Worm (Caenorhabditis elegans): ENCODE data around the gene Y59E9AL.4.
"Not testable (repeated sequence)": the region's sequence is repeated elsewhere in the genome, so short reads cannot be mapped to it uniquely, and the experiment has no call there.

Y59E9AL.4 gene

ce11 chrIV:5215092-5215491 lies at the start of gene Y59E9AL.4:
TSS of gene Y59E9AL.4 (minus strand) at chrIV:5215192.
- TF ChIP-seq rec-8 (tag; optimal IDR thresholded peaks at IDR 0.05): no peak
- TF ChIP-seq K12H6.12 (tag; optimal IDR thresholded peaks at IDR 0.05): no peak
- TF ChIP-seq lsy-27 (tag; optimal IDR thresholded peaks at IDR 0.05; ENCODE audit: borderline replicate concordance, insufficient read depth): no peak
- TF ChIP-seq pha-4 (tag; optimal IDR thresholded peaks at IDR 0.05): no peak
- TF ChIP-seq egl-18 (GFP tag; IDR thresholded peaks at IDR 0.05): no peak
- no peak for TF ChIP-seq mes-4 (tag; optimal IDR thresholded peaks at IDR 0.05)
- TF ChIP-seq rcor-1 (GFP tag; IDR thresholded peaks at IDR 0.05): no peak
- TF ChIP-seq dpl-1 (GFP tag; optimal IDR thresholded peaks at IDR 0.05): no peak
- no peak for TF ChIP-seq madf-8 (GFP tag; conservative IDR thresholded peaks at IDR 0.05)
- TF ChIP-seq K11D2.4 (GFP tag; IDR thresholded peaks at IDR 0.05): no peak
- TF ChIP-seq ztf-22 (GFP tag; optimal IDR thresholded peaks at IDR 0.05): no peak

- peak; percentile 58; the same call in 1 of the 2 replicates for TF ChIP-seq C17E4.6 (GFP tag; IDR thresholded peaks at IDR 0.05)
- peak; percentile 60 for TF ChIP-seq snpc-4 (GFP tag; optimal IDR thresholded peaks at IDR 0.05)
- peak; percentile 48 to 95 (median 90) for TF ChIP-seq snpc-4 (tag; optimal IDR thresholded peaks at IDR 0.05)
- TF ChIP-seq hmg-20 (GFP tag; IDR thresholded peaks at IDR 0.05): 0 out of 2 replicates have a peak, but pooled peaks have one; percentile 42
- peak; percentile 58 for TF ChIP-seq F33H1.4 (GFP tag; IDR thresholded peaks at IDR 0.05)
- peak; percentile 74 for TF ChIP-seq nfyb-1 (GFP tag; IDR thresholded peaks at IDR 0.05)
- peak; percentile 39 for TF ChIP-seq ceh-100 (GFP tag; IDR thresholded peaks at IDR 0.05)
- TF ChIP-seq madf-6 (GFP tag; IDR thresholded peaks at IDR 0.05): peak; percentile 81
- TF ChIP-seq hmg-1.2 (GFP tag; IDR thresholded peaks at IDR 0.05): peak; percentile 80
- TF ChIP-seq snpc-1.1 (tag; optimal IDR thresholded peaks at IDR 0.05; ENCODE audit: insufficient read depth): peak; percentile 46
- TF ChIP-seq Y53G8AR.9 (GFP tag; conservative IDR thresholded peaks at IDR 0.05): 0 out of 2 replicates have a peak, but pooled peaks have one; percentile 57
- TF ChIP-seq madf-3 (GFP tag; IDR thresholded peaks at IDR 0.05): 0 out of 2 replicates have a peak, but pooled peaks have one; percentile 55
- TF ChIP-seq dox-1 (GFP tag; IDR thresholded peaks at IDR 0.05): 0 out of 2 replicates have a peak, but pooled peaks have one; percentile 43
- TF ChIP-seq tbp1 (GFP tag; optimal IDR thresholded peaks at IDR 0.05): peak; percentile 45
- TF ChIP-seq attf-6 (GFP tag; IDR thresholded peaks at IDR 0.05): peak; percentile 97
- peak; percentile 68; the same call in 1 of the 2 replicates for TF ChIP-seq hsf-1 (GFP tag; IDR thresholded peaks at IDR 0.05)
- TF ChIP-seq D2030.7 (GFP tag; IDR thresholded peaks at IDR 0.05): peak; percentile 92
- TF ChIP-seq Y56A3A.18 (GFP tag; IDR thresholded peaks at IDR 0.05): peak; percentile 82
- TF ChIP-seq rcor-1 (GFP tag; IDR thresholded peaks at IDR 0.05): peak; percentile 49; the same call in 1 of the 2 replicates
- peak; percentile 78 for TF ChIP-seq pbrm-1 (GFP tag; IDR thresholded peaks at IDR 0.05)
- TF ChIP-seq ekl-4 (GFP tag; IDR thresholded peaks at IDR 0.05): peak; percentile 75; the same call in 1 of the 2 replicates
Measured at ce11 chrIV:5261786-5262185, 46.8 kb upstream of the Y59E9AL.4 start.

ce11 chrIV:5260289-5260688 lies 45.3 kb upstream of the Y59E9AL.4 start, which contains the start of gene msp-19:
TSS of gene msp-19 (plus strand) at chrIV:5260589.
- TF ChIP-seq tlf-1, ztf-3, tbp1 (GFP tag; optimal IDR thresholded peaks at IDR 0.05): not testable (repeated sequence)

- not testable (repeated sequence) for TF ChIP-seq Y95B8A.8 (GFP tag; IDR thresholded peaks at IDR 0.05); ztf-6 (GFP tag; IDR thresholded peaks at IDR 0.05); snpc-1.1 (tag; optimal IDR thresholded peaks at IDR 0.05; ENCODE audit: insufficient read depth)
Measured at ce11 chrIV:5258385-5258784, 43.4 kb upstream of the Y59E9AL.4 start, which contains the start of gene ttbk-2.1. TSS of gene ttbk-2.1 (plus strand) at chrIV:5258685.
